Fruit fly (Drosophila melanogaster) whole organism, adult: ENCODE data around the gene CG31431.

Experiments
- CG7045 ChIP-seq: fragments of 200-800 bp; sonication (Bioruptor generic); optimal IDR thresholded peaks from 2 replicates; lab custom pipeline; 2017; ENCODE audit warnings: missing biosample characterization, mild to moderate bottlenecking, missing genetic modification characterization
- Clk ChIP-seq: fragments of 200-800 bp; sonication (Bioruptor generic); optimal IDR thresholded peaks from 2 replicates; lab custom pipeline; 2017; ENCODE audit warnings: missing biosample characterization, missing genetic modification characterization
- toe ChIP-seq: fragments of 200-800 bp; sonication (Bioruptor generic); optimal IDR thresholded peaks from 2 replicates; lab custom pipeline; 2016; ENCODE audit warnings: missing biosample characterization, missing genetic modification characterization

DNA sequence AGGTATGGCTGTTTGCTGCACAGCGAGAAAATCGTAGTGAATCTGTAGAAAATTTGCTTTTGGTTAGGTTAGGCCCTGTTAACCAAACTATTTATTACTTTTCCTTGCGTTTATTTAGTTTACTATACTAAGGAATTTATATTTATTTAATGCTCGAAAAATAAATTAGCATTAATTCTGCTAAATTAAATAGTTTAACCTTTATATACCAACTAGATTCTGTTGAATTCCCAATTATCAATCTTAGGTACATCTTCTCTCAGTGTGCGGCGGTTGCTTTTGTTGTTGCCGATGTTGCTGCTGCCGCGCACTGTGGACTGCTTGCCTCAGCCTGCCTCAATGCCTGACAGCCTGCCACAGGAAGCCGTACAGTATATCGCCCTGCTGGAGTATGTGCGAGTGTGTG, 28.7 kb downstream of the CG31431 start:
- TF ChIP-seq Clk (GFP tag; lab: Kevin White, UChicago) (no peak), toe (GFP tag; lab: Kevin White, UChicago) (no peak), CG7045 (GFP tag; lab: Kevin White, UChicago) (no peak)
